Fruit fly (Drosophila melanogaster): ENCODE results near the gene Pdss2.

Gene Pdss2

dm6 chr3L:20981724-20982123 lies 46.0 kb upstream of the Pdss2 start:
- TF ChIP-seq Jra (GFP tag; optimal IDR thresholded peaks at IDR 0.05): no peak
- TF ChIP-seq Vsx2 (GFP tag; optimal IDR thresholded peaks at IDR 0.05; ENCODE audit: partially characterized antibody): no peak
- no peak for TF ChIP-seq N (GFP tag; optimal IDR thresholded peaks at IDR 0.05)
- TF ChIP-seq h (GFP tag; optimal IDR thresholded peaks at IDR 0.05): peak; percentile 1
- no peak for TF ChIP-seq lola (GFP tag; optimal IDR thresholded peaks at IDR 0.05)
- no peak for TF ChIP-seq sv (GFP tag; optimal IDR thresholded peaks at IDR 0.05)
- no peak for TF ChIP-seq Dfd (GFP tag; optimal IDR thresholded peaks at IDR 0.05)
- peak; percentile 12 for TF ChIP-seq OdsH (GFP tag; optimal IDR thresholded peaks at IDR 0.05)
- TF ChIP-seq dmrt93B (GFP tag; optimal IDR thresholded peaks at IDR 0.05): no peak
- TF ChIP-seq Hr83 (GFP tag; optimal IDR thresholded peaks at IDR 0.05; ENCODE audit: poor library complexity, severe bottlenecking): no peak
- no peak for TF ChIP-seq rgr (GFP tag; optimal IDR thresholded peaks at IDR 0.05)
- TF ChIP-seq Dif (GFP tag; optimal IDR thresholded peaks at IDR 0.05; ENCODE audit: partially characterized antibody): no peak
- TF ChIP-seq dl (GFP tag; optimal IDR thresholded peaks at IDR 0.05; ENCODE audit: insufficient read depth in 1 of 2, partially characterized antibody in 2 of 2): no peak
- no peak for TF ChIP-seq sage (GFP tag; optimal IDR thresholded peaks at IDR 0.05)
- TF ChIP-seq fru (GFP tag; optimal IDR thresholded peaks at IDR 0.05): peak; percentile 38
- no peak for TF ChIP-seq GATAd (GFP tag; optimal IDR thresholded peaks at IDR 0.05)
- no peak for TF ChIP-seq CrebA (GFP tag; optimal IDR thresholded peaks at IDR 0.05; ENCODE audit: borderline replicate concordance)
- TF ChIP-seq Hr78 (GFP tag; optimal IDR thresholded peaks at IDR 0.05): no peak
- no peak for TF ChIP-seq ey (GFP tag; optimal IDR thresholded peaks at IDR 0.05)
- no peak for TF ChIP-seq Mio (GFP tag; optimal IDR thresholded peaks at IDR 0.05)
- no peak for TF ChIP-seq Abd-B (GFP tag; optimal IDR thresholded peaks at IDR 0.05)
- peak; percentile 33 for TF ChIP-seq HLH106 (tag; optimal IDR thresholded peaks at IDR 0.05)
- no peak for TF ChIP-seq CG9705 (GFP tag; optimal IDR thresholded peaks at IDR 0.05)
- TF ChIP-seq dsf (GFP tag; optimal IDR thresholded peaks at IDR 0.05; ENCODE audit: borderline replicate concordance): no peak
- peak; percentile 21 for TF ChIP-seq woc (GFP tag; optimal IDR thresholded peaks at IDR 0.05)
- TF ChIP-seq Rel (GFP tag; optimal IDR thresholded peaks at IDR 0.05): no peak
- no peak for TF ChIP-seq Rel (tag; optimal IDR thresholded peaks at IDR 0.05)
- TF ChIP-seq brk (GFP tag; optimal IDR thresholded peaks at IDR 0.05): no peak
- TF ChIP-seq psq (GFP tag; optimal IDR thresholded peaks at IDR 0.05): peak; percentile 9
- no peak for TF ChIP-seq br (GFP tag; optimal IDR thresholded peaks at IDR 0.05)
- TF ChIP-seq CG32264 (GFP tag; optimal IDR thresholded peaks at IDR 0.05): no peak
- no peak for TF ChIP-seq pan (optimal IDR thresholded peaks at IDR 0.05)
- TF ChIP-seq Myc (optimal IDR thresholded peaks at IDR 0.05): no peak
- no peak for TF ChIP-seq Hnf4 (GFP tag; optimal IDR thresholded peaks at IDR 0.05)
- no peak for TF ChIP-seq usp (GFP tag; optimal IDR thresholded peaks at IDR 0.05)
- peak in 1 of 2 experiments; percentile 1 for TF ChIP-seq foxo (GFP tag; optimal IDR thresholded peaks at IDR 0.05)
- TF ChIP-seq Sp1 (GFP tag; optimal IDR thresholded peaks at IDR 0.05): peak; percentile 17

- no peak for TF ChIP-seq Jra (GFP tag; optimal IDR thresholded peaks at IDR 0.05)
Measured at dm6 chr3L:20982544-20982943, 45.2 kb upstream of the Pdss2 start.

dm6 chr3L:20983309-20983708 lies 44.4 kb upstream of the Pdss2 start:
- TF ChIP-seq Hnf4 (GFP tag; optimal IDR thresholded peaks at IDR 0.05) (no peak), h (GFP tag; optimal IDR thresholded peaks at IDR 0.05) (peak; percentile 19), Myc (optimal IDR thresholded peaks at IDR 0.05) (no peak), Hr78 (GFP tag; optimal IDR thresholded peaks at IDR 0.05) (no peak), lola (GFP tag; optimal IDR thresholded peaks at IDR 0.05) (no peak), pan (optimal IDR thresholded peaks at IDR 0.05) (no peak), CrebA (GFP tag; optimal IDR thresholded peaks at IDR 0.05; ENCODE audit: borderline replicate concordance) (no peak), Dif (GFP tag; optimal IDR thresholded peaks at IDR 0.05; ENCODE audit: partially characterized antibody) (no peak), Rel (GFP tag; optimal IDR thresholded peaks at IDR 0.05) (no peak), Rel (tag; optimal IDR thresholded peaks at IDR 0.05) (no peak), Sp1 (GFP tag; optimal IDR thresholded peaks at IDR 0.05) (peak; percentile 33), HLH106 (tag; optimal IDR thresholded peaks at IDR 0.05) (peak; percentile 29), jim (GFP tag; optimal IDR thresholded peaks at IDR 0.05) (no peak), CG32264 (GFP tag; optimal IDR thresholded peaks at IDR 0.05) (no peak), Hr83 (GFP tag; optimal IDR thresholded peaks at IDR 0.05; ENCODE audit: poor library complexity, severe bottlenecking) (no peak), foxo (GFP tag; optimal IDR thresholded peaks at IDR 0.05) (peak in 1 of 2 experiments; percentile 38), dl (GFP tag; optimal IDR thresholded peaks at IDR 0.05; ENCODE audit: insufficient read depth in 1 of 2, partially characterized antibody in 2 of 2) (no peak), N (GFP tag; optimal IDR thresholded peaks at IDR 0.05) (no peak), tai (GFP tag; optimal IDR thresholded peaks at IDR 0.05) (no peak), woc (GFP tag; optimal IDR thresholded peaks at IDR 0.05) (no peak), Jra (GFP tag; optimal IDR thresholded peaks at IDR 0.05) (no peak), Mio (GFP tag; optimal IDR thresholded peaks at IDR 0.05) (no peak), sv (GFP tag; optimal IDR thresholded peaks at IDR 0.05) (no peak), usp (GFP tag; optimal IDR thresholded peaks at IDR 0.05) (no peak), dsf (GFP tag; optimal IDR thresholded peaks at IDR 0.05; ENCODE audit: borderline replicate concordance) (no peak), ey (GFP tag; optimal IDR thresholded peaks at IDR 0.05) (peak; percentile 16), Vsx2 (GFP tag; optimal IDR thresholded peaks at IDR 0.05; ENCODE audit: partially characterized antibody) (no peak), fru (GFP tag; optimal IDR thresholded peaks at IDR 0.05) (peak; percentile 44), rgr (GFP tag; optimal IDR thresholded peaks at IDR 0.05) (peak; percentile 14), sage (GFP tag; optimal IDR thresholded peaks at IDR 0.05) (no peak), brk (GFP tag; optimal IDR thresholded peaks at IDR 0.05) (no peak), GATAd (GFP tag; optimal IDR thresholded peaks at IDR 0.05) (no peak), CG9705 (GFP tag; optimal IDR thresholded peaks at IDR 0.05) (no peak), dmrt93B (GFP tag; optimal IDR thresholded peaks at IDR 0.05) (no peak), Dfd (GFP tag; optimal IDR thresholded peaks at IDR 0.05) (no peak), Abd-B (GFP tag; optimal IDR thresholded peaks at IDR 0.05) (no peak), br (GFP tag; optimal IDR thresholded peaks at IDR 0.05) (no peak), OdsH (GFP tag; optimal IDR thresholded peaks at IDR 0.05) (no peak), psq (GFP tag; optimal IDR thresholded peaks at IDR 0.05) (no peak)
